Fruit fly (Drosophila melanogaster): ENCODE data around the gene eag.

The eag gene

dm6 chrX:15026897-15027296 is 71.6 kb downstream of the eag start (continued):
- TF ChIP-seq Nf-YA (GFP tag; IDR thresholded peaks at IDR 0.05) (no peak), CG18619 (GFP tag; optimal IDR thresholded peaks at IDR 0.05) (no peak), CG17359 (tag; optimal IDR thresholded peaks at IDR 0.05) (peak; percentile 11), luna (GFP tag; optimal IDR thresholded peaks at IDR 0.05) (no peak), cwo (GFP tag; optimal IDR thresholded peaks at IDR 0.05) (no peak), Nf-YC (tag; optimal IDR thresholded peaks at IDR 0.05) (no peak), CG4707 (GFP tag; optimal IDR thresholded peaks at IDR 0.05) (no peak), Nf-YB (GFP tag; optimal IDR thresholded peaks at IDR 0.05) (no peak), trem (tag; optimal IDR thresholded peaks at IDR 0.05) (no peak), Mrtf (GFP tag; IDR thresholded peaks at IDR 0.05) (no peak), CG31365 (tag; optimal IDR thresholded peaks at IDR 0.05) (no peak), CG6175 (GFP tag; IDR thresholded peaks at IDR 0.05) (no peak), Trl (optimal IDR thresholded peaks at IDR 0.05) (no peak), Trl (GFP tag; optimal IDR thresholded peaks at IDR 0.05) (peak; percentile 1), oc (tag; optimal IDR thresholded peaks at IDR 0.05) (no peak), Asciz (GFP tag; optimal IDR thresholded peaks at IDR 0.05) (peak; percentile 12), fu2 (GFP tag; optimal IDR thresholded peaks at IDR 0.05) (no peak), CG6683 (GFP tag; optimal IDR thresholded peaks at IDR 0.05) (no peak), CG43689 (GFP tag; IDR thresholded peaks at IDR 0.05) (no peak), CG10267 (tag; optimal IDR thresholded peaks at IDR 0.05) (no peak), CG7963 (GFP tag; IDR thresholded peaks at IDR 0.05; ENCODE audit: partially characterized antibody) (no peak), jumu (GFP tag; optimal IDR thresholded peaks at IDR 0.05) (no peak), gt (GFP tag; IDR thresholded peaks at IDR 0.05) (no peak), NK7.1 (GFP tag; optimal IDR thresholded peaks at IDR 0.05) (no peak), shn (GFP tag; optimal IDR thresholded peaks at IDR 0.05) (no peak), Jarid2 (GFP tag; optimal IDR thresholded peaks at IDR 0.05) (no peak), Side (GFP tag; optimal IDR thresholded peaks at IDR 0.05) (no peak), seq (GFP tag; IDR thresholded peaks at IDR 0.05) (no peak), sim (GFP tag; IDR thresholded peaks at IDR 0.05) (no peak), CG33213 (GFP tag; optimal IDR thresholded peaks at IDR 0.05) (no peak), GATAe (GFP tag; conservative IDR thresholded peaks at IDR 0.05) (no peak), Dbx (GFP tag; IDR thresholded peaks at IDR 0.05) (no peak), CG15011 (GFP tag; optimal IDR thresholded peaks at IDR 0.05) (no peak), Gug (GFP tag; IDR thresholded peaks at IDR 0.05) (no peak), Scr (GFP tag; IDR thresholded peaks at IDR 0.05; ENCODE audit: partially characterized antibody) (no peak), ato (GFP tag; IDR thresholded peaks at IDR 0.05; ENCODE audit: partially characterized antibody) (no peak), CG17328 (GFP tag; IDR thresholded peaks at IDR 0.05) (peak; percentile 45; the same call in 1 of the 2 replicates), vnd (GFP tag; IDR thresholded peaks at IDR 0.05; ENCODE audit: partially characterized antibody) (no peak), Spps (tag; optimal IDR thresholded peaks at IDR 0.05) (no peak), zfh1 (GFP tag; IDR thresholded peaks at IDR 0.05) (0 out of 3 replicates have a peak, but pooled peaks have one; percentile 18), CG15269 (tag; optimal IDR thresholded peaks at IDR 0.05) (peak; percentile 24), CG34422 (GFP tag; IDR thresholded peaks at IDR 0.05) (no peak), esg (GFP tag; conservative IDR thresholded peaks at IDR 0.05) (no peak), hbn (GFP tag; IDR thresholded peaks at IDR 0.05; ENCODE audit: partially characterized antibody) (no peak), B-H2 (GFP tag; optimal IDR thresholded peaks at IDR 0.05) (no peak), CrebB (tag; optimal IDR thresholded peaks at IDR 0.05) (no peak), Stat92E (GFP tag; optimal IDR thresholded peaks at IDR 0.05) (no peak), CHES-1-like (GFP tag; optimal IDR thresholded peaks at IDR 0.05) (no peak), dati (GFP tag; IDR thresholded peaks at IDR 0.05) (no peak), ham (GFP tag; IDR thresholded peaks at IDR 0.05) (no peak), Hr51 (GFP tag; optimal IDR thresholded peaks at IDR 0.05) (peak in 1 of 2 experiments; percentile 32)
